Fruit fly (Drosophila melanogaster) whole organism, prepupa: ENCODE measurements around the gene CG4586.

ENCODE experiments used
- CG11902 ChIP-seq: fragments of 200-800 bp; sonication (Bioruptor generic); optimal IDR thresholded peaks from 3 replicates; lab custom pipeline; 2016; ENCODE audit warnings: missing biosample characterization, missing genetic modification characterization
- Ets21C ChIP-seq: fragments of 200-800 bp; sonication (Bioruptor generic); optimal IDR thresholded peaks from 3 replicates; lab custom pipeline; 2016; ENCODE audit warnings: missing biosample characterization, missing genetic modification characterization
- Hr38 ChIP-seq: sonication (Bioruptor generic); optimal IDR thresholded peaks from 2 replicates; lab custom pipeline; 2016; ENCODE audit warnings: missing biosample characterization, missing genetic modification characterization
- dsx ChIP-seq: fragments of 200-800 bp; optimal IDR thresholded peaks from 3 replicates; lab custom pipeline; 2019; ENCODE audit warnings: missing biosample characterization, mild to moderate bottlenecking, missing genetic modification characterization, moderate library complexity; ENCODE audit not compliant: poor library complexity, severe bottlenecking

DNA sequence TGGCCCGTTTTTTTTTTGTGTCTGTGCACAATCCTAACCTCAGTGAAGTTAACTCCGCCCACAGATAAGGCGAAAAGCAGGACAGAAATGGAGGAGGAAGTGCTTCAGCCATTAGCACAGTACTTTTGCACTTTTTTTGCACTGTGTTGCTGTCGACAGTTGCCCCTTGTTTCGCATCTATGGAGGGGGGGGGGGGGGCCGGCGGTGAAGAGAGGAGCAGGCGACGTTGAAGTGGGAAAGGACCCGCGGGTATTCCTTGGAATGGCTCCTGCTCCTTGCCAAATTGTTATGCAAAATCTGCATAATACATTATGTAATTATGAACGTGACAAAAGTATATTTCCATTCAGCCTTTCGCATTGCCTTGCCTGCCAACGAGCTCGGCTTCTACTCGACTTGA is 32.8 kb upstream of the CG4586 start:
- TF ChIP-seq Hr38 (GFP tag; lab: Kevin White, UChicago) (no peak), dsx (GFP tag; lab: Kevin White, UChicago) (no peak), Ets21C (GFP tag; lab: Kevin White, UChicago) (no peak), CG11902 (GFP tag; lab: Kevin White, UChicago) (no peak)
